Fruit fly (Drosophila melanogaster) Kc167 (cell line): ENCODE measurements around the gene phol.

Experiments used
- Myc ChIP-seq: fragments of >200 bp; optimal IDR thresholded peaks from 2 replicates; lab custom pipeline; 2017; ENCODE audit warnings: missing external identifiers
- Sin3A ChIP-seq: fragments of >200 bp; optimal IDR thresholded peaks from 2 replicates; lab custom pipeline; 2018; ENCODE audit warnings: missing external identifiers
- h ChIP-seq: fragments of >200 bp; optimal IDR thresholded peaks from 3 replicates; lab custom pipeline; 2018; ENCODE audit warnings: missing external identifiers
- insv ChIP-seq: fragments of >200 bp; optimal IDR thresholded peaks from 3 replicates; lab custom pipeline; 2018; ENCODE audit warnings: missing external identifiers
- psq ChIP-seq: fragments of >200 bp; optimal IDR thresholded peaks from 2 replicates; lab custom pipeline; 2017; ENCODE audit warnings: missing external identifiers
- ttk ChIP-seq: sonication (Bioruptor generic); optimal IDR thresholded peaks from 2 replicates; lab custom pipeline; 2017; ENCODE audit warnings: missing external identifiers

Gene phol

dm6 chr3L:9455819-9456388 lies at the start of gene phol, which contains the start of gene CG3552:
phol (minus strand) TSS chr3L:9456281.
CG3552 (plus strand) TSS chr3L:9456318.
- TF ChIP-seq Myc (lab: Kevin White, UChicago) = no peak
- no peak for TF ChIP-seq psq (lab: Kevin White, UChicago)
- TF ChIP-seq ttk (lab: Kevin White, UChicago) = no peak
- TF ChIP-seq h (lab: Kevin White, UChicago) = no peak
- TF ChIP-seq insv (lab: Kevin White, UChicago) = no peak
- no peak for TF ChIP-seq Sin3A (lab: Kevin White, UChicago)

- TF ChIP-seq ttk (lab: Kevin White, UChicago) (no peak), Sin3A (lab: Kevin White, UChicago) (no peak), h (lab: Kevin White, UChicago) (no peak), psq (lab: Kevin White, UChicago) (no peak), Myc (lab: Kevin White, UChicago) (no peak), insv (lab: Kevin White, UChicago) (no peak)
Observed at dm6 chr3L:9505713-9506062, 49.6 kb upstream of the phol start.

dm6 chr3L:9505007-9505712 lies 49.1 kb upstream of the phol start, which contains the start of gene path:
path (minus strand) TSS chr3L:9505328.
- TF ChIP-seq Myc (lab: Kevin White, UChicago) (no peak), ttk (lab: Kevin White, UChicago) (no peak), insv (lab: Kevin White, UChicago) (no peak), Sin3A (lab: Kevin White, UChicago) (no peak), psq (lab: Kevin White, UChicago) (no peak), h (lab: Kevin White, UChicago) (no peak)

- no peak for TF ChIP-seq ttk (lab: Kevin White, UChicago)
- no peak for TF ChIP-seq insv (lab: Kevin White, UChicago)
- TF ChIP-seq psq (lab: Kevin White, UChicago) = no peak
- no peak for TF ChIP-seq Sin3A (lab: Kevin White, UChicago)
- TF ChIP-seq h (lab: Kevin White, UChicago) = no peak
- TF ChIP-seq Myc (lab: Kevin White, UChicago) = no peak
Observed at dm6 chr3L:9504530-9504929, 48.4 kb upstream of the phol start.

- TF ChIP-seq Sin3A (lab: Kevin White, UChicago) (no peak), insv (lab: Kevin White, UChicago) (no peak), h (lab: Kevin White, UChicago) (no peak), Myc (lab: Kevin White, UChicago) (no peak), ttk (lab: Kevin White, UChicago) (no peak), psq (lab: Kevin White, UChicago) (no peak)
Observed at dm6 chr3L:9503552-9504317, 47.7 kb upstream of the phol start.

- TF ChIP-seq h (lab: Kevin White, UChicago) (no peak), insv (lab: Kevin White, UChicago) (no peak), Myc (lab: Kevin White, UChicago) (no peak), ttk (lab: Kevin White, UChicago) (no peak), psq (lab: Kevin White, UChicago) (no peak), Sin3A (lab: Kevin White, UChicago) (no peak)
Observed at dm6 chr3L:9502856-9503255, 46.8 kb upstream of the phol start.

- TF ChIP-seq h (lab: Kevin White, UChicago) (no peak), psq (lab: Kevin White, UChicago) (no peak), Myc (lab: Kevin White, UChicago) (no peak), Sin3A (lab: Kevin White, UChicago) (no peak)
Observed at dm6 chr3L:9502294-9502693, 46.2 kb upstream of the phol start.

dm6 chr3L:9501298-9501697 lies 45.2 kb upstream of the phol start:
- TF ChIP-seq ttk (lab: Kevin White, UChicago) = no peak
- TF ChIP-seq Sin3A (lab: Kevin White, UChicago) = no peak
- TF ChIP-seq h (lab: Kevin White, UChicago) = no peak
- no peak for TF ChIP-seq Myc (lab: Kevin White, UChicago)
- no peak for TF ChIP-seq insv (lab: Kevin White, UChicago)
- no peak for TF ChIP-seq psq (lab: Kevin White, UChicago)

- no peak for TF ChIP-seq psq (lab: Kevin White, UChicago)
- no peak for TF ChIP-seq ttk (lab: Kevin White, UChicago)
- no peak for TF ChIP-seq insv (lab: Kevin White, UChicago)
- no peak for TF ChIP-seq Myc (lab: Kevin White, UChicago)
- TF ChIP-seq Sin3A (lab: Kevin White, UChicago) = no peak
- no peak for TF ChIP-seq h (lab: Kevin White, UChicago)
Observed at dm6 chr3L:9499919-9500807, 44.1 kb upstream of the phol start.

- TF ChIP-seq insv (lab: Kevin White, UChicago) (no peak), Sin3A (lab: Kevin White, UChicago) (no peak), Myc (lab: Kevin White, UChicago) (no peak), ttk (lab: Kevin White, UChicago) (no peak), h (lab: Kevin White, UChicago) (no peak), psq (lab: Kevin White, UChicago) (no peak)
Observed at dm6 chr3L:9497981-9498619, 42.0 kb upstream of the phol start.
